Fruit fly (Drosophila melanogaster): ENCODE results near the gene CG18558.
A peak's percentile ranks its signal among the peaks of the same experiment; 100 is the strongest.

The CG18558 gene

dm6 chr2L:2872309-2872932, 28.1 kb upstream of the CG18558 start (continued):
- TF ChIP-seq sc (optimal IDR thresholded peaks at IDR 0.05): no peak
- no peak for TF ChIP-seq sc (GFP tag; optimal IDR thresholded peaks at IDR 0.05)
- TF ChIP-seq hkb (optimal IDR thresholded peaks at IDR 0.05): no peak
- peak; percentile 42; the same call in 1 of the 2 replicates for TF ChIP-seq hkb (GFP tag; IDR thresholded peaks at IDR 0.05)
- peak; percentile 63 for TF ChIP-seq slbo (GFP tag; IDR thresholded peaks at IDR 0.05)
- 0 out of 4 replicates have a peak, but pooled peaks have one; percentile 5 for TF ChIP-seq Gug (GFP tag; IDR thresholded peaks at IDR 0.05)
- peak; percentile 45 for TF ChIP-seq CG13424 (tag; optimal IDR thresholded peaks at IDR 0.05)
- no peak for TF ChIP-seq tll (GFP tag; optimal IDR thresholded peaks at IDR 0.05)
- peak; percentile 71 for TF ChIP-seq cwo (GFP tag; optimal IDR thresholded peaks at IDR 0.05)
- peak; percentile 30 for TF ChIP-seq CG17385 (GFP tag; optimal IDR thresholded peaks at IDR 0.05)
- TF ChIP-seq Scr (GFP tag; IDR thresholded peaks at IDR 0.05; ENCODE audit: partially characterized antibody): no peak
- TF ChIP-seq CG12769 (tag; optimal IDR thresholded peaks at IDR 0.05): peak; percentile 61
- TF ChIP-seq D19B (GFP tag; optimal IDR thresholded peaks at IDR 0.05): peak; percentile 96
- no peak for TF ChIP-seq CG8765 (GFP tag; IDR thresholded peaks at IDR 0.05)
- TF ChIP-seq CG15269 (tag; optimal IDR thresholded peaks at IDR 0.05): peak; percentile 73
- TF ChIP-seq Oli (tag; optimal IDR thresholded peaks at IDR 0.05): peak; percentile 30
- peak; percentile 85 for TF ChIP-seq sens (GFP tag)
- TF ChIP-seq Taf1 (GFP tag; IDR thresholded peaks at IDR 0.05): no peak
- TF ChIP-seq Ptx1 (GFP tag; IDR thresholded peaks at IDR 0.05): peak; percentile 66
- no peak for TF ChIP-seq CG4854 (GFP tag; optimal IDR thresholded peaks at IDR 0.05)
- TF ChIP-seq shn (GFP tag; optimal IDR thresholded peaks at IDR 0.05): no peak
- no peak for TF ChIP-seq CG15696 (tag; optimal IDR thresholded peaks at IDR 0.05)
- TF ChIP-seq mld (GFP tag; IDR thresholded peaks at IDR 0.05; ENCODE audit: partially characterized antibody): no peak
- TF ChIP-seq CG13296 (GFP tag; optimal IDR thresholded peaks at IDR 0.05): peak; percentile 55
- TF ChIP-seq ci (GFP tag; IDR thresholded peaks at IDR 0.05): 0 out of 3 replicates have a peak, but pooled peaks have one; percentile 47
- no peak for TF ChIP-seq ro (GFP tag; IDR thresholded peaks at IDR 0.05)
- no peak for TF ChIP-seq nom (GFP tag; optimal IDR thresholded peaks at IDR 0.05)
- no peak for TF ChIP-seq CG12744 (GFP tag; optimal IDR thresholded peaks at IDR 0.05)
- 0 out of 2 replicates have a peak, but pooled peaks have one; percentile 6 for TF ChIP-seq chm (GFP tag; IDR thresholded peaks at IDR 0.05)
- TF ChIP-seq gem (tag; optimal IDR thresholded peaks at IDR 0.05): peak; percentile 63
- peak; percentile 45; the same call in 1 of the 2 replicates for TF ChIP-seq CG4730 (GFP tag; IDR thresholded peaks at IDR 0.05)
- TF ChIP-seq fd96Cb (tag; optimal IDR thresholded peaks at IDR 0.05): peak; percentile 17
- TF ChIP-seq az2 (GFP tag; optimal IDR thresholded peaks at IDR 0.05): no peak
- TF ChIP-seq HHEX (GFP tag; optimal IDR thresholded peaks at IDR 0.05): peak; percentile 40
- TF ChIP-seq CG31441 (GFP tag; IDR thresholded peaks at IDR 0.05): peak; percentile 28; the same call in 1 of the 2 replicates
- no peak for TF ChIP-seq repo (GFP tag; optimal IDR thresholded peaks at IDR 0.05)
- no peak for TF ChIP-seq CG8359 (GFP tag; optimal IDR thresholded peaks at IDR 0.05; ENCODE audit: borderline replicate concordance)
- TF ChIP-seq CG17829 (tag; optimal IDR thresholded peaks at IDR 0.05): peak; percentile 38
- no peak for TF ChIP-seq CHES-1-like (GFP tag; optimal IDR thresholded peaks at IDR 0.05)
- no peak for TF ChIP-seq Dll (GFP tag; IDR thresholded peaks at IDR 0.05; ENCODE audit: partially characterized antibody)
- TF ChIP-seq CG12391 (tag; optimal IDR thresholded peaks at IDR 0.05): peak; percentile 3
- TF ChIP-seq Meics (GFP tag; optimal IDR thresholded peaks at IDR 0.05): peak; percentile 46
- TF ChIP-seq jigr1 (GFP tag; IDR thresholded peaks at IDR 0.05): no peak
- TF ChIP-seq CG5180 (GFP tag; optimal IDR thresholded peaks at IDR 0.05): no peak
- peak; percentile 26; the same call in 1 of the 3 replicates for TF ChIP-seq Dbx (GFP tag; IDR thresholded peaks at IDR 0.05)
- TF ChIP-seq CG14014 (GFP tag; IDR thresholded peaks at IDR 0.05): peak; percentile 65; the same call in 1 of the 2 replicates
- no peak for TF ChIP-seq tx (GFP tag; optimal IDR thresholded peaks at IDR 0.05)
- TF ChIP-seq nau (GFP tag; optimal IDR thresholded peaks at IDR 0.05): peak; percentile 30
- peak; percentile 18 for TF ChIP-seq Xbp1 (GFP tag; optimal IDR thresholded peaks at IDR 0.05)
